Worm (Caenorhabditis elegans): ENCODE measurements around the gene sre-30.

The sre-30 gene

ce11 chrII:12379430-12379829 is 26.9 kb downstream of the sre-30 start, which contains the start of gene marc-5:
TSS of gene marc-5 (minus strand) at chrII:12379530.
- TF ChIP-seq skn-1 (tag; optimal IDR thresholded peaks at IDR 0.05) (no peak), mab-5 (tag; optimal IDR thresholded peaks at IDR 0.05) (no peak), mbf-1 (tag; optimal IDR thresholded peaks at IDR 0.05) (no peak), nhr-237 (tag; optimal IDR thresholded peaks at IDR 0.05) (no peak), aly-2 (tag; optimal IDR thresholded peaks at IDR 0.05) (no peak), dmd-4 (tag; optimal IDR thresholded peaks at IDR 0.05) (no peak), lsy-2 (tag; optimal IDR thresholded peaks at IDR 0.05) (no peak), unc-39 (tag; optimal IDR thresholded peaks at IDR 0.05) (no peak), lin-39 (tag; optimal IDR thresholded peaks at IDR 0.05) (no peak), nhr-23 (tag; optimal IDR thresholded peaks at IDR 0.05) (no peak), lin-13 (GFP tag; optimal IDR thresholded peaks at IDR 0.05) (no peak), C34F6.9 (tag; optimal IDR thresholded peaks at IDR 0.05) (no peak), zag-1 (tag; optimal IDR thresholded peaks at IDR 0.05) (no peak), snpc-4 (tag; optimal IDR thresholded peaks at IDR 0.05) (no peak), ztf-4 (tag; optimal IDR thresholded peaks at IDR 0.05) (no peak), lin-11 (tag; optimal IDR thresholded peaks at IDR 0.05) (no peak), nhr-77 (tag; optimal IDR thresholded peaks at IDR 0.05) (no peak), Y55F3AM.14 (GFP tag; optimal IDR thresholded peaks at IDR 0.05) (no peak)

ce11 chrII:12378793-12379192 is 27.5 kb downstream of the sre-30 start:
- TF ChIP-seq gmeb-1 (tag; optimal IDR thresholded peaks at IDR 0.05) (no peak), nhr-129 (tag; optimal IDR thresholded peaks at IDR 0.05) (peak; percentile 59)

- no peak for TF ChIP-seq gmeb-1 (tag; optimal IDR thresholded peaks at IDR 0.05)
- no peak for TF ChIP-seq mdl-1 (tag; optimal IDR thresholded peaks at IDR 0.05)
- no peak for TF ChIP-seq dmd-4 (tag; optimal IDR thresholded peaks at IDR 0.05)
- no peak for TF ChIP-seq sma-9 (GFP tag; optimal IDR thresholded peaks at IDR 0.05)
- no peak for TF ChIP-seq sma-9 (tag; optimal IDR thresholded peaks at IDR 0.05)
- TF ChIP-seq alr-1 (tag; optimal IDR thresholded peaks at IDR 0.05), result no peak
- no peak for TF ChIP-seq sem-4 (tag; optimal IDR thresholded peaks at IDR 0.05)
- no peak for TF ChIP-seq sma-3 (GFP tag; optimal IDR thresholded peaks at IDR 0.05)
- peak; percentile 32 for TF ChIP-seq nhr-129 (tag; optimal IDR thresholded peaks at IDR 0.05)
- no peak for TF ChIP-seq ztf-11 (tag; optimal IDR thresholded peaks at IDR 0.05)
- TF ChIP-seq skn-1 (tag; optimal IDR thresholded peaks at IDR 0.05), result no peak
- peak; percentile 25 for TF ChIP-seq unc-55 (GFP tag; optimal IDR thresholded peaks at IDR 0.05)
- TF ChIP-seq lin-13 (GFP tag; optimal IDR thresholded peaks at IDR 0.05), result no peak
- TF ChIP-seq zag-1 (tag; optimal IDR thresholded peaks at IDR 0.05), result peak; percentile 50
- TF ChIP-seq egl-27 (tag; optimal IDR thresholded peaks at IDR 0.05), result no peak
- TF ChIP-seq fos-1 (tag; optimal IDR thresholded peaks at IDR 0.05), result no peak
- no peak for TF ChIP-seq mbf-1 (tag; optimal IDR thresholded peaks at IDR 0.05)
These were observed 32.4 kb downstream of the sre-30 start for ce11 chrII:12373921-12374320.

- TF ChIP-seq nhr-6 (tag; optimal IDR thresholded peaks at IDR 0.05), result no peak
- TF ChIP-seq ztf-4 (tag; optimal IDR thresholded peaks at IDR 0.05), result no peak
- no peak for TF ChIP-seq skn-1 (tag; optimal IDR thresholded peaks at IDR 0.05)
- no peak for TF ChIP-seq ZK546.5 (tag; optimal IDR thresholded peaks at IDR 0.05)
- no peak for TF ChIP-seq C34F6.9 (tag; optimal IDR thresholded peaks at IDR 0.05)
- no peak for TF ChIP-seq elt-1 (tag; optimal IDR thresholded peaks at IDR 0.05)
- no peak for TF ChIP-seq fos-1 (tag; optimal IDR thresholded peaks at IDR 0.05)
- no peak for TF ChIP-seq egl-27 (tag; optimal IDR thresholded peaks at IDR 0.05)
- TF ChIP-seq mdl-1 (tag; optimal IDR thresholded peaks at IDR 0.05), result no peak
These were observed 37.1 kb downstream of the sre-30 start for ce11 chrII:12369202-12369601.

ce11 chrII:12362262-12362661 is 44.0 kb downstream of the sre-30 start:
- TF ChIP-seq sem-4 (tag; optimal IDR thresholded peaks at IDR 0.05) (no peak), ama-1 (optimal IDR thresholded peaks at IDR 0.05) (no peak), nhr-25 (tag; optimal IDR thresholded peaks at IDR 0.05) (no peak), ztf-1 (GFP tag; conservative IDR thresholded peaks at IDR 0.05) (no peak), mdl-1 (tag; optimal IDR thresholded peaks at IDR 0.05) (no peak), lin-11 (tag; optimal IDR thresholded peaks at IDR 0.05) (no peak), alr-1 (tag; optimal IDR thresholded peaks at IDR 0.05) (no peak), lin-13 (GFP tag; optimal IDR thresholded peaks at IDR 0.05) (no peak), ztf-4 (tag; optimal IDR thresholded peaks at IDR 0.05) (no peak)
